Worm (Caenorhabditis elegans) whole organism, L2 larva: Measurements from ENCODE around the gene nhr-59.

Source experiments
- F13H6.1 ChIP-seq: sonication (generic microtip); optimal IDR thresholded peaks from 2 replicates; lab custom pipeline; 2016; ENCODE audit warnings: missing genetic modification characterization, missing compliant biosample characterization
- egl-27 ChIP-seq: sonication (generic microtip); optimal IDR thresholded peaks from 3 replicates; lab custom pipeline; 2017; ENCODE audit warnings: missing biosample characterization, missing genetic modification reagents, missing genetic modification characterization
- mdl-1 ChIP-seq, 2 experiments: fragments of 150-350 bp in 1 of 2; sonication (generic microtip) in 1 of 2; optimal IDR thresholded peaks; 2 replicates each; lab custom pipeline; 2017; ENCODE audit warnings: missing biosample characterization in 2 of 2, missing genetic modification characterization in 2 of 2

DNA sequence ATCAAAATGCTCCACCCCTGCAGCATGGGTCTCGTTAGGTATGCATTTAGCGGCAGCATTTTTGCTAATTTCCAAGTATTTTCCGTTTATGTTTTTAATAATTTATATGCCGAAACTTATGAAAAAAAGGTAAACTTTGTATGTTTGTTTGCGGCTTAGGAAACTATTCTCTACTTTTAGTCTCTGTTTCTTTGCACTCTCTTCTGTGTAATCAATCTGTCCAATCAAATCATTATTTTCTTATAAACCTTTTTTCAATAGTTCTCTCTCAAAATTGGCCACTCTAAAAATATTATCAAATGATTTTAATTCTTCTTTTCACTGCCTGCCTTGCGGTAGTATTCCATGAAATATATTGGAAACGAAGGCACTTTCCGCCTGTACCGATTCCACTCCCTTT lies 40.1 kb downstream of the nhr-59 start:
- TF ChIP-seq F13H6.1 (tag; lab: Kevin White, UChicago) (no peak), mdl-1 (tag; optimal IDR thresholded peaks at IDR 0.05; lab: Kevin White, UChicago) (no peak), egl-27 (tag; lab: Kevin White, UChicago) (no peak)
